Fruit fly (Drosophila melanogaster) whole organism, embryonic: ENCODE results near the gene CG15282.
A peak's percentile ranks its signal among the peaks of the same experiment; 100 is the strongest.

Source experiments
- Aef1 ChIP-seq: fragments of 200-800 bp; sonication (Bioruptor generic); IDR thresholded peaks from 3 replicates; pipeline ENCODE4 v1.3.6; 2022; ENCODE audit warnings: missing biosample characterization, missing genetic modification characterization
- Antp ChIP-seq: fragments of 200-800 bp; sonication (Bioruptor generic); optimal IDR thresholded peaks from 3 replicates; lab custom pipeline; 2016; ENCODE audit warnings: missing biosample characterization, missing genetic modification characterization
- BtbVII ChIP-seq: fragments of 200-800 bp; sonication (Bioruptor generic); optimal IDR thresholded peaks from 3 replicates; lab custom pipeline; 2017; ENCODE audit warnings: missing biosample characterization, mild to moderate bottlenecking, missing genetic modification characterization
- CG10543 ChIP-seq: fragments of 200-800 bp; sonication (Bioruptor generic); optimal IDR thresholded peaks from 3 replicates; lab custom pipeline; 2017; ENCODE audit warnings: missing biosample characterization, mild to moderate bottlenecking, missing genetic modification characterization, moderate library complexity
- CG11696 ChIP-seq: fragments of 200-800 bp; sonication (Bioruptor generic); IDR thresholded peaks from 2 replicates; pipeline ENCODE4 v1.3.6; 2022; ENCODE audit warnings: missing biosample characterization, missing genetic modification characterization
- CG12769 ChIP-seq: fragments of 200-800 bp; sonication (Bioruptor generic); optimal IDR thresholded peaks from 2 replicates; lab custom pipeline; 2019; ENCODE audit warnings: missing biosample characterization, mild to moderate bottlenecking, missing genetic modification characterization, moderate library complexity
- CG13123 ChIP-seq: fragments of 200-800 bp; sonication (Bioruptor generic); optimal IDR thresholded peaks from 2 replicates; lab custom pipeline; 2016; ENCODE audit warnings: missing biosample characterization, missing genetic modification characterization
- CG1603 ChIP-seq: fragments of 200-800 bp; sonication (Bioruptor generic); optimal IDR thresholded peaks from 2 replicates; lab custom pipeline; 2019; ENCODE audit warnings: missing biosample characterization, mild to moderate bottlenecking, missing genetic modification characterization, moderate library complexity
- CG18599 ChIP-seq: fragments of 200-800 bp; sonication (Bioruptor generic); optimal IDR thresholded peaks from 3 replicates; lab custom pipeline; 2017; ENCODE audit warnings: missing biosample characterization, missing genetic modification characterization, mild to moderate bottlenecking, moderate library complexity, missing genetic modification reagents
- CG18619 ChIP-seq: fragments of 200-800 bp; sonication (Bioruptor generic); optimal IDR thresholded peaks from 3 replicates; lab custom pipeline; 2017; ENCODE audit warnings: missing biosample characterization, mild to moderate bottlenecking, missing genetic modification characterization
- CG30431 ChIP-seq: fragments of 200-800 bp; sonication (Bioruptor generic); optimal IDR thresholded peaks from 2 replicates; lab custom pipeline; 2017; ENCODE audit warnings: missing biosample characterization, missing genetic modification characterization
- CG33213 ChIP-seq: fragments of 200-800 bp; sonication (Bioruptor generic); optimal IDR thresholded peaks from 3 replicates; lab custom pipeline; 2016; ENCODE audit warnings: missing biosample characterization, missing genetic modification characterization
- CG3838 ChIP-seq: fragments of 200-800 bp; sonication (Bioruptor generic); optimal IDR thresholded peaks from 3 replicates; lab custom pipeline; 2016; ENCODE audit warnings: missing biosample characterization, missing genetic modification characterization
- CG3847 ChIP-seq: fragments of 200-800 bp; sonication (Bioruptor generic); IDR thresholded peaks from 2 replicates; pipeline ENCODE4 v1.3.6; 2022; ENCODE audit warnings: missing biosample characterization, missing genetic modification characterization
- CG6272 ChIP-seq: fragments of 200-800 bp; sonication (Bioruptor generic); IDR thresholded peaks from 2 replicates; pipeline ENCODE4 v1.3.6; 2022; ENCODE audit warnings: missing biosample characterization, missing genetic modification characterization
- CG6854 ChIP-seq: fragments of 200-800 bp; sonication (Bioruptor generic); optimal IDR thresholded peaks from 3 replicates; lab custom pipeline; 2017; ENCODE audit warnings: missing biosample characterization, mild to moderate bottlenecking, missing genetic modification characterization
- CG7372 ChIP-seq: fragments of 200-800 bp; sonication (Bioruptor generic); IDR thresholded peaks from 2 replicates; pipeline ENCODE4 v1.3.6; 2022; ENCODE audit warnings: missing biosample characterization, missing genetic modification characterization
- CG7786 ChIP-seq: fragments of 200-800 bp; sonication (Bioruptor generic); optimal IDR thresholded peaks from 2 replicates; lab custom pipeline; 2016; ENCODE audit warnings: missing biosample characterization, missing genetic modification characterization
- CG7963 ChIP-seq: fragments of 200-800 bp; sonication (Bioruptor generic); IDR thresholded peaks from 3 replicates; pipeline ENCODE4 v1.3.6; 2022; ENCODE audit warnings: missing biosample characterization, missing genetic modification characterization; ENCODE audit not compliant: partially characterized antibody
- CG8089 ChIP-seq: fragments of 200-800 bp; sonication (Bioruptor generic); optimal IDR thresholded peaks from 3 replicates; lab custom pipeline; 2016; ENCODE audit warnings: missing biosample characterization, missing genetic modification characterization
- CG8281 ChIP-seq: fragments of 200-800 bp; sonication (Bioruptor generic); optimal IDR thresholded peaks from 2 replicates; lab custom pipeline; 2018; ENCODE audit warnings: missing biosample characterization, mild to moderate bottlenecking, missing genetic modification characterization, moderate library complexity
- CG9727 ChIP-seq: fragments of 200-800 bp; sonication (Bioruptor generic); optimal IDR thresholded peaks from 3 replicates; lab custom pipeline; 2017; ENCODE audit warnings: missing biosample characterization, mild to moderate bottlenecking, missing genetic modification characterization
- Dref ChIP-seq: fragments of 200-800 bp; sonication (Bioruptor generic); IDR thresholded peaks from 2 replicates; pipeline ENCODE4 v1.3.6; 2022; ENCODE audit warnings: missing biosample characterization, missing genetic modification characterization
- Gsc ChIP-seq: fragments of 200-800 bp; sonication (Bioruptor generic); IDR thresholded peaks from 2 replicates; pipeline ENCODE4 v1.3.6; 2022; ENCODE audit warnings: missing biosample characterization, missing genetic modification characterization
- MBD-R2 ChIP-seq: fragments of 200-800 bp; sonication (Bioruptor generic); IDR thresholded peaks from 2 replicates; pipeline ENCODE4 v1.3.6; 2022; ENCODE audit warnings: missing biosample characterization, missing genetic modification characterization
- Neu2 ChIP-seq: fragments of 200-800 bp; sonication (Bioruptor generic); optimal IDR thresholded peaks from 3 replicates; lab custom pipeline; 2016; ENCODE audit warnings: missing biosample characterization, missing genetic modification characterization, borderline replicate concordance
- Opbp ChIP-seq: fragments of 200-800 bp; sonication (Bioruptor generic); IDR thresholded peaks from 3 replicates; pipeline ENCODE4 v1.3.6; 2022; ENCODE audit warnings: missing biosample characterization, missing genetic modification characterization; ENCODE audit not compliant: partially characterized antibody
- Ptx1 ChIP-seq: fragments of 200-800 bp; sonication (Bioruptor generic); IDR thresholded peaks from 2 replicates; pipeline ENCODE4 v1.3.6; 2022; ENCODE audit warnings: missing biosample characterization, missing genetic modification characterization
- Ssrp ChIP-seq: fragments of 200-800 bp; sonication (Bioruptor generic); optimal IDR thresholded peaks from 2 replicates; lab custom pipeline; 2018; ENCODE audit warnings: missing biosample characterization, mild to moderate bottlenecking, missing genetic modification characterization, moderate library complexity
- Trl ChIP-seq, 3 experiments: fragments of >200 bp in 2 of 3; fragments of 200-800 bp in 1 of 3; sonication (Bioruptor generic) in 1 of 3; optimal IDR thresholded peaks; 2 replicates in 1 of 3; 3 replicates in 2 of 3; lab custom pipeline; 2016 to 2017; ENCODE audit warnings: missing biosample characterization in 1 of 3, missing genetic modification characterization in 1 of 3
- ac ChIP-seq: fragments of 200-800 bp; sonication (Bioruptor generic); optimal IDR thresholded peaks from 3 replicates; lab custom pipeline; 2017; ENCODE audit warnings: missing biosample characterization, mild to moderate bottlenecking, missing genetic modification characterization
- br ChIP-seq: fragments of >200 bp; optimal IDR thresholded peaks from 2 replicates; lab custom pipeline; 2017
- btn ChIP-seq: fragments of 200-800 bp; sonication (Bioruptor generic); optimal IDR thresholded peaks from 2 replicates; lab custom pipeline; 2016; ENCODE audit warnings: missing biosample characterization, missing genetic modification characterization
- danr ChIP-seq: fragments of 200-800 bp; sonication (Bioruptor generic); IDR thresholded peaks from 2 replicates; pipeline ENCODE4 v1.3.6; 2022; ENCODE audit warnings: missing biosample characterization, missing genetic modification characterization
- dpn ChIP-seq, 2 experiments: fragments of 200-800 bp; sonication (Bioruptor generic); optimal IDR thresholded peaks; 3 replicates each; lab custom pipeline; 2016; ENCODE audit warnings: missing biosample characterization in 2 of 2, missing genetic modification characterization in 2 of 2
- ems ChIP-seq: fragments of 200-800 bp; sonication (Bioruptor generic); optimal IDR thresholded peaks from 3 replicates; lab custom pipeline; 2016; ENCODE audit warnings: missing biosample characterization, missing genetic modification characterization
- gsb ChIP-seq: fragments of 200-800 bp; sonication (Bioruptor generic); IDR thresholded peaks from 2 replicates; pipeline ENCODE4 v1.3.6; 2022; ENCODE audit warnings: missing biosample characterization, missing genetic modification characterization
- klu ChIP-seq: fragments of 200-800 bp; sonication (Bioruptor generic); IDR thresholded peaks from 2 replicates; pipeline ENCODE4 v1.3.6; 2022; ENCODE audit warnings: missing biosample characterization, missing genetic modification characterization
- kni ChIP-seq: fragments of 200-800 bp; sonication (Bioruptor generic); optimal IDR thresholded peaks from 3 replicates; lab custom pipeline; 2017; ENCODE audit warnings: mild to moderate bottlenecking, missing biosample characterization, missing genetic modification reagents, missing genetic modification characterization
- lola ChIP-seq, 3 experiments: fragments of >200 bp in 2 of 3; fragments of 200-800 bp in 1 of 3; sonication (Bioruptor generic) in 1 of 3; optimal IDR thresholded peaks; 2 replicates each; lab custom pipeline; 2017 to 2019; ENCODE audit warnings: missing biosample characterization in 3 of 3, missing genetic modification characterization in 3 of 3, mild to moderate bottlenecking in 1 of 3, moderate library complexity in 1 of 3
- phol ChIP-seq: fragments of 200-800 bp; sonication (Bioruptor generic); optimal IDR thresholded peaks from 3 replicates; lab custom pipeline; 2018; ENCODE audit warnings: missing biosample characterization, mild to moderate bottlenecking, missing genetic modification characterization, moderate library complexity
- pita ChIP-seq: fragments of 200-800 bp; sonication (Bioruptor generic); optimal IDR thresholded peaks from 2 replicates; lab custom pipeline; 2017; ENCODE audit warnings: missing biosample characterization, mild to moderate bottlenecking, missing genetic modification characterization
- rib ChIP-seq: fragments of 200-800 bp; sonication (Bioruptor generic); IDR thresholded peaks from 2 replicates; pipeline ENCODE4 v1.3.6; 2022; ENCODE audit warnings: missing biosample characterization, missing genetic modification characterization
- sc ChIP-seq, 3 experiments: fragments of >200 bp in 2 of 3; fragments of 200-800 bp in 1 of 3; sonication (Bioruptor generic) in 1 of 3; optimal IDR thresholded peaks; 2 replicates in 2 of 3; 3 replicates in 1 of 3; lab custom pipeline; 2017; ENCODE audit warnings: mild to moderate bottlenecking in 1 of 3, missing biosample characterization in 1 of 3, missing genetic modification characterization in 1 of 3, missing genetic modification reagents in 1 of 3
- seq ChIP-seq: fragments of 200-800 bp; sonication (Bioruptor generic); IDR thresholded peaks from 2 replicates; pipeline ENCODE4 v1.3.6; 2022; ENCODE audit warnings: missing biosample characterization, missing genetic modification characterization
- slbo ChIP-seq: fragments of 200-800 bp; sonication (Bioruptor generic); IDR thresholded peaks from 2 replicates; pipeline ENCODE4 v1.3.6; 2022; ENCODE audit warnings: missing biosample characterization, missing genetic modification characterization
- slou ChIP-seq: fragments of 200-800 bp; sonication (Bioruptor generic); optimal IDR thresholded peaks from 3 replicates; lab custom pipeline; 2016; ENCODE audit warnings: missing biosample characterization, missing genetic modification characterization
- tup ChIP-seq: fragments of 200-800 bp; sonication (Bioruptor generic); optimal IDR thresholded peaks from 2 replicates; lab custom pipeline; 2016; ENCODE audit warnings: missing biosample characterization, mild to moderate bottlenecking, missing genetic modification characterization, moderate library complexity
- vnd ChIP-seq: fragments of 200-800 bp; sonication (Bioruptor generic); IDR thresholded peaks from 3 replicates; pipeline ENCODE4 v1.3.6; 2022; ENCODE audit warnings: missing biosample characterization, missing genetic modification characterization; ENCODE audit not compliant: partially characterized antibody
- zen ChIP-seq: fragments of 200-800 bp; sonication (Bioruptor generic); optimal IDR thresholded peaks from 3 replicates; lab custom pipeline; 2018; ENCODE audit warnings: missing biosample characterization, mild to moderate bottlenecking, missing genetic modification characterization, moderate library complexity

Gene CG15282

dm6 chr2L:14674606-14675100 lies 37.6 kb upstream of the CG15282 start (continued):
- no peak for TF ChIP-seq danr (GFP tag; lab: Robert Waterston, UW)
- no peak for TF ChIP-seq CG11696 (GFP tag; lab: Robert Waterston, UW)
- no peak for TF ChIP-seq Aef1 (GFP tag; lab: Robert Waterston, UW)
- TF ChIP-seq CG18619 (GFP tag; lab: Kevin White, UChicago), result peak; percentile 65
- TF ChIP-seq CG6272 (GFP tag; lab: Robert Waterston, UW), result no peak
- TF ChIP-seq phol (tag; lab: Kevin White, UChicago), result peak; percentile 95
- no peak for TF ChIP-seq rib (GFP tag; lab: Robert Waterston, UW)
- TF ChIP-seq dpn (GFP tag; optimal IDR thresholded peaks at IDR 0.05; lab: Kevin White, UChicago), result peak in 1 of 2 experiments; percentile 33
- no peak for TF ChIP-seq CG7963
- TF ChIP-seq Dref, result no peak
- TF ChIP-seq klu (GFP tag; lab: Robert Waterston, UW), result no peak
- TF ChIP-seq CG8281, result peak; percentile 49
- no peak for TF ChIP-seq BtbVII (GFP tag; lab: Kevin White, UChicago)
- no peak for TF ChIP-seq CG1603 (tag; lab: Kevin White, UChicago)
- TF ChIP-seq kni (GFP tag; lab: Kevin White, UChicago), result no peak
- peak; percentile 38; the same call in 1 of the 2 replicates for TF ChIP-seq CG7372 (GFP tag; lab: Robert Waterston, UW)
- no peak for TF ChIP-seq MBD-R2 (GFP tag; lab: Robert Waterston, UW)
- TF ChIP-seq Ptx1 (GFP tag; lab: Robert Waterston, UW), result peak; percentile 75
- no peak for TF ChIP-seq ems (GFP tag; lab: Kevin White, UChicago)
- no peak for TF ChIP-seq ac (GFP tag; lab: Kevin White, UChicago)
- no peak for TF ChIP-seq tup (GFP tag; lab: Kevin White, UChicago)
- TF ChIP-seq CG13123 (GFP tag; lab: Kevin White, UChicago), result no peak
- no peak for TF ChIP-seq seq (GFP tag; lab: Robert Waterston, UW)
- TF ChIP-seq btn, result no peak
- TF ChIP-seq CG6854 (GFP tag; lab: Kevin White, UChicago), result no peak
- TF ChIP-seq Opbp (GFP tag; lab: Robert Waterston, UW), result no peak
- TF ChIP-seq CG7786 (GFP tag; lab: Kevin White, UChicago), result no peak
- peak; percentile 90 for TF ChIP-seq Ssrp
- no peak for TF ChIP-seq pita
- TF ChIP-seq Antp, result no peak
- TF ChIP-seq vnd (GFP tag; lab: Robert Waterston, UW), result no peak
- TF ChIP-seq zen, result peak; percentile 74
- TF ChIP-seq CG9727 (GFP tag; lab: Kevin White, UChicago), result peak; percentile 89
- no peak for TF ChIP-seq CG8089 (GFP tag; lab: Kevin White, UChicago)
- no peak for TF ChIP-seq Neu2
- peak; percentile 46 for TF ChIP-seq CG30431
- TF ChIP-seq CG10543 (GFP tag; lab: Kevin White, UChicago), result no peak
- TF ChIP-seq slbo, result peak; percentile 30; the same call in 1 of the 2 replicates
- TF ChIP-seq br (lab: Kevin White, UChicago), result no peak
- peak; percentile 30 for TF ChIP-seq CG18599 (GFP tag; lab: Kevin White, UChicago)
- TF ChIP-seq slou (GFP tag; lab: Kevin White, UChicago), result no peak
- no peak for TF ChIP-seq CG3838 (GFP tag; lab: Kevin White, UChicago)
- TF ChIP-seq lola (GFP tag; optimal IDR thresholded peaks at IDR 0.05; lab: Kevin White, UChicago), result peak in 1 of 3 experiments; percentile 98
- TF ChIP-seq CG33213 (GFP tag; lab: Kevin White, UChicago), result no peak
- no peak for TF ChIP-seq CG12769 (tag; lab: Kevin White, UChicago)
- TF ChIP-seq Trl (optimal IDR thresholded peaks at IDR 0.05; lab: Kevin White, UChicago), result no peak
- no peak for TF ChIP-seq Trl (GFP tag; optimal IDR thresholded peaks at IDR 0.05; lab: Kevin White, UChicago)
- TF ChIP-seq CG3847 (GFP tag; lab: Robert Waterston, UW), result no peak
- no peak for TF ChIP-seq gsb (GFP tag; lab: Robert Waterston, UW)
- TF ChIP-seq sc (optimal IDR thresholded peaks at IDR 0.05; lab: Kevin White, UChicago), result no peak
- TF ChIP-seq sc (GFP tag; optimal IDR thresholded peaks at IDR 0.05; lab: Kevin White, UChicago), result peak; percentile 70
- no peak for TF ChIP-seq Gsc (GFP tag; lab: Robert Waterston, UW)
